Fruit fly (Drosophila melanogaster): ENCODE results near the gene Atet.

Atet gene

dm6 chr2L:4359156-4359555, 25.4 kb downstream of the Atet start:
- TF ChIP-seq insv (optimal IDR thresholded peaks at IDR 0.05) (no peak), h (optimal IDR thresholded peaks at IDR 0.05) (no peak), Myc (optimal IDR thresholded peaks at IDR 0.05) (no peak), ttk (optimal IDR thresholded peaks at IDR 0.05) (no peak), Sin3A (optimal IDR thresholded peaks at IDR 0.05) (no peak), psq (optimal IDR thresholded peaks at IDR 0.05) (no peak)

- TF ChIP-seq Sin3A (optimal IDR thresholded peaks at IDR 0.05) (no peak), h (optimal IDR thresholded peaks at IDR 0.05) (no peak), psq (optimal IDR thresholded peaks at IDR 0.05) (no peak), ttk (optimal IDR thresholded peaks at IDR 0.05) (no peak), insv (optimal IDR thresholded peaks at IDR 0.05) (no peak), Myc (optimal IDR thresholded peaks at IDR 0.05) (no peak)
These were observed 27.2 kb downstream of the Atet start for dm6 chr2L:4360882-4361281.

DNA sequence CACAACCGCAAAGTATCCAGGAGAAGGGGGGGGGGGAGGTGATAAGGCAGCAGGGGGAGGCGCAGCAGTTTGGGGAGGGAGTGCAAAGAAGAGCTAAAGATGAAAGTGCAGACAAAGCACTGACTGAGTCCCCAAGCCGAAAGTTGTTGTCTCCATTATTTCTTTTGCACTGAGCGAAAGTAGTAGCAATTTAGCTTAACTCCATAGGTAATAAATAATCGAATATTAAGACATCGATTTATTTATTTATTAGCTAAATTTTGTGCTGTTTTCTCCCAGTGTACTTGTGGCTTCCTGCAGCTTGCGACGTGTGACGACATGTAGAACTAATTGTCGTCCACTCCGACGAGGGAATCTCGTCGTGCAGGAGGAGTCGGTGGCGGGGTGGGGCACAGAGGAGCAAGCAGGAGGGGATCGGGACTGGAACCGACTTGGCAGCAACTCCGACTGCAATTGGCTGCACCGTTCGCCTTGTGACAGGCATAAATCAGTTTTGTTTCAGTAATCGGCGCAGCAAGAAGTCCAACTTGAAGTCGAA, 27.8 kb downstream of the Atet start, which contains the start of gene Traf4:
Gene Traf4, plus strand, starts transcription at position 488 of the 538 bp plus-strand sequence.
- TF ChIP-seq insv (optimal IDR thresholded peaks at IDR 0.05), result no peak
- no peak for TF ChIP-seq h (optimal IDR thresholded peaks at IDR 0.05)
- TF ChIP-seq Myc (optimal IDR thresholded peaks at IDR 0.05), result no peak
- TF ChIP-seq Sin3A (optimal IDR thresholded peaks at IDR 0.05), result no peak
- TF ChIP-seq ttk (optimal IDR thresholded peaks at IDR 0.05), result no peak
- no peak for TF ChIP-seq psq (optimal IDR thresholded peaks at IDR 0.05)

DNA sequence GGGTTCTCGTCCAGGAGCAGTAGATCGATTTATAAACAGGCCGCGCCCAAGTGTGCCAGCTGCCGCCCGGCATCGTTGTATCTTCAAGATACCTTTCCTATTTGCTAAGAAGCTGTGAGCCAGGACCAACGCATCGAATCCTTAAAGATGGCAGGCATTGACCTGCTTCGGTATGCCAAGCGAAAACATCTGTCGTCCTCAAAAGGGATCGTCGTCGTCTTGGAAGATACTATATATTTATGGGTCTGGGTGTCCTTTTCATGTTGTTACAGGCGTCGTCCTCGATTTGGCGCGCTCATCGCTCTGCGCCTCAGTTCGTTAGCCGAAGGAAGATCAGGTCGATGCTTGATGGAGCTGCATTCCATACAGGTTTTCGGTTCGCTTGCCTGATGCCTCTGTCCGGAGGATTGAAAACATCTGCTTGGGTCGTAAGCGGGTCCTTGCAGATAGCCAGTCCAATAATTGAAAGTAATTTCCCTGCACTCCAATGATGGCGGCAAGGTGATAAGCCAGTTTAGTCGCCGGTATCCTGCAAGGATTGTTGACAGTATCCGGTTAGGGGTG, 30.1 kb downstream of the Atet start:
- TF ChIP-seq insv (optimal IDR thresholded peaks at IDR 0.05), result no peak
- TF ChIP-seq Myc (optimal IDR thresholded peaks at IDR 0.05), result no peak
- TF ChIP-seq psq (optimal IDR thresholded peaks at IDR 0.05), result no peak
- TF ChIP-seq h (optimal IDR thresholded peaks at IDR 0.05), result no peak
- no peak for TF ChIP-seq Sin3A (optimal IDR thresholded peaks at IDR 0.05)
- no peak for TF ChIP-seq ttk (optimal IDR thresholded peaks at IDR 0.05)

dm6 chr2L:4364914-4365313, 31.2 kb downstream of the Atet start:
- TF ChIP-seq Myc (optimal IDR thresholded peaks at IDR 0.05), result no peak
- TF ChIP-seq ttk (optimal IDR thresholded peaks at IDR 0.05), result no peak
- no peak for TF ChIP-seq Sin3A (optimal IDR thresholded peaks at IDR 0.05)
- TF ChIP-seq psq (optimal IDR thresholded peaks at IDR 0.05), result no peak
- TF ChIP-seq insv (optimal IDR thresholded peaks at IDR 0.05), result no peak
- no peak for TF ChIP-seq h (optimal IDR thresholded peaks at IDR 0.05)

DNA sequence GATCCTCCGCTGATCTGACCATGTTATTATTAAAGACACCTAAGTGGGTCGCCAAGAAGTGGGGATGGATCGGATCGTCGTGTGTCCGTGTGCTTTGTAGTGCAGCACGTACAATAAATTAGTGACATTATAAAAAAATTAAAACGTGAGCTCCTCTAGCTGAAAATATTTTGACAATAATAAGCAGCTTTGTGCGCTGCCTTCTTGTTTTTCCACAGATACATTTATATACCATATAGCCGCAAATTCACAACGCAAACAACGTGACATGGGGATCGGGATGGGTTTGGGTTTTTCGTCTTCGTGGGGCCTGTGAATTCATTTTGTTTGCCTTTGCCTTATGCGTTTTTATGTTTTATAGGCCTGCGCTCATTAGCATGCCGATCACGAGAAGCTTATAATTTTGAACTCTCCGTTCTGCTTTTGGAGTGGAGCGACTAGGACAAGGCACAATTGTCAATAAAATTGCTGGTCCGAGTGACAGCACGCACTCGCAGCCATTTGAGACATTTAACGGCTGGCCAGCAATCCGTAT, 32.1 kb downstream of the Atet start:
- TF ChIP-seq insv (optimal IDR thresholded peaks at IDR 0.05) (no peak), h (optimal IDR thresholded peaks at IDR 0.05) (no peak), Myc (optimal IDR thresholded peaks at IDR 0.05) (no peak), psq (optimal IDR thresholded peaks at IDR 0.05) (no peak), Sin3A (optimal IDR thresholded peaks at IDR 0.05) (no peak), ttk (optimal IDR thresholded peaks at IDR 0.05) (no peak)

DNA sequence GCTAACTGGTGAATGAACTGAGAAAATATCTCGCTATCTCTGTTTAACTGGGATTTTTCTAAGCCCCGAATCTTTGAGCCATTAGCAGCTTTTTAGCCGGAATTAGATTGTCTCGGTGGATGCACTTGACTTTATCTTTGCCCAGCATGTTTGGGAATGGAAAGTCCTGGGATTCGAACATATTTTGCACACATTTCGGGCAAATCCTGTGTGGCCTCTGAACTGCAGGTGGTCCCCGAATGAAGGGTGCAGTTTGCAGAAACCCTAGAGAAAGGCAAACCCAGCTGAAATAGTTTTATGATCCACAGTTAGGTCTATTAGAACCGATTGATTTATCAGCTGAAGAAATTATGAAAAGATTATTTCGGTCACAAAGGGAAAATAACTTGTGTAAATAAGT, 32.9 kb downstream of the Atet start:
- TF ChIP-seq ttk (optimal IDR thresholded peaks at IDR 0.05), result no peak
- no peak for TF ChIP-seq insv (optimal IDR thresholded peaks at IDR 0.05)
- no peak for TF ChIP-seq h (optimal IDR thresholded peaks at IDR 0.05)
- TF ChIP-seq psq (optimal IDR thresholded peaks at IDR 0.05), result no peak
- no peak for TF ChIP-seq Sin3A (optimal IDR thresholded peaks at IDR 0.05)
- no peak for TF ChIP-seq Myc (optimal IDR thresholded peaks at IDR 0.05)

DNA sequence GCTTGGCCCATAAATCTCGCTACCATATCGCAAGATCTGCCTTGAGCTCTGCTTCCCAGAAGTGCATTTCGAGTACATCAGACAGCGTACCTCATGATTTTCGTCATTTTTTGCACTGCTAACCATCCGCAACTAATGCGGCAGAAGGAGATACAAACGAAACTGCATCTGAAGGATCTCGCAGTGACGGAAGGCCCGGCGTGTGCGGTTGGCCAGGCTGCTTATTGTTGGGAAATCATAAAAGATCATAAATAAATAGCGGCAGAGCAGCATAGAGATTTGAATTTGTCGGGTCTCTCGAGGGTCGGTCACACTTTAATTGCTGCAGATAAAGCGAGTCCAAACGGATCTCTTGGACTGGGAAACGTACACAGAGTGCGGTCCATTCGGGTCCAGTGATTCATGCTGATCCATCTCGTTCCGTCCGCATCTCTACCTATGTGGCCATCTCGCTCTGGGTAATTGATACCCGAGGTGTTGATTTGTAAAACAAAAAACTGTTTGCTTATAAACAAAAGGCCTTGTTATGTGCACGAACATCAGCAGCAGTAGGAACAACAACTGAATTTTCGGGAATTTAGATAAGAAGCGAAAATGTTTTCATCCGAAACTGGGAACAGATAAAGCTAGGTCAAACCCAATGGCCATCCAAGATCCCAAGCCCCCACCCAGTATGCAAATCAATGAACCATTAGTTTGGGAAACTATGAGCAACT, 35.0 kb downstream of the Atet start:
- TF ChIP-seq Myc (optimal IDR thresholded peaks at IDR 0.05) (no peak), h (optimal IDR thresholded peaks at IDR 0.05) (no peak), insv (optimal IDR thresholded peaks at IDR 0.05) (no peak), Sin3A (optimal IDR thresholded peaks at IDR 0.05) (no peak), psq (optimal IDR thresholded peaks at IDR 0.05) (no peak), ttk (optimal IDR thresholded peaks at IDR 0.05) (no peak)

dm6 chr2L:4370007-4370521, 36.4 kb downstream of the Atet start:
- TF ChIP-seq ttk (optimal IDR thresholded peaks at IDR 0.05) (no peak), Sin3A (optimal IDR thresholded peaks at IDR 0.05) (no peak), h (optimal IDR thresholded peaks at IDR 0.05) (no peak), insv (optimal IDR thresholded peaks at IDR 0.05) (no peak), psq (optimal IDR thresholded peaks at IDR 0.05) (no peak), Myc (optimal IDR thresholded peaks at IDR 0.05) (no peak)

DNA sequence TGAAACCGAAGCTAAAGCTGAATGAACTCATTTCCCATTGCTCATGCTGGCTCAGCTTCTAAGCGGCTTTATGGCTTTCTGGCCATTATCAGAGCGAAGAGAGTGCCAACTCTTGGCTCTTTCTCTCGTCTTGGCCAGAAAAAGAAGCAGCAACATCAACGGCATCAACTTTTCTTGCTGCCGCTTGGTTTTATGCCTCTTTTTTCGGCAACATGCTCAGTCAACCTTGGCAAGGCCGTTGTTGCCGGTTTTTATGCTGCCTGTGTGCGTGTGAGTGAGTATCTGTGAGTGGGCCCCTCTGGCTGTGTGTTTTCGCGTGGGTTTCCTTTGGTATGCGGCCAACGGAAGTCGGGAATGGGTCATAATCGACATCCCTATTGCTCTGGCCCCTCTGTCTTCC, 36.9 kb downstream of the Atet start:
- TF ChIP-seq Sin3A (optimal IDR thresholded peaks at IDR 0.05) (no peak), Myc (optimal IDR thresholded peaks at IDR 0.05) (no peak), ttk (optimal IDR thresholded peaks at IDR 0.05) (no peak), psq (optimal IDR thresholded peaks at IDR 0.05) (no peak), insv (optimal IDR thresholded peaks at IDR 0.05) (no peak), h (optimal IDR thresholded peaks at IDR 0.05) (no peak)

DNA sequence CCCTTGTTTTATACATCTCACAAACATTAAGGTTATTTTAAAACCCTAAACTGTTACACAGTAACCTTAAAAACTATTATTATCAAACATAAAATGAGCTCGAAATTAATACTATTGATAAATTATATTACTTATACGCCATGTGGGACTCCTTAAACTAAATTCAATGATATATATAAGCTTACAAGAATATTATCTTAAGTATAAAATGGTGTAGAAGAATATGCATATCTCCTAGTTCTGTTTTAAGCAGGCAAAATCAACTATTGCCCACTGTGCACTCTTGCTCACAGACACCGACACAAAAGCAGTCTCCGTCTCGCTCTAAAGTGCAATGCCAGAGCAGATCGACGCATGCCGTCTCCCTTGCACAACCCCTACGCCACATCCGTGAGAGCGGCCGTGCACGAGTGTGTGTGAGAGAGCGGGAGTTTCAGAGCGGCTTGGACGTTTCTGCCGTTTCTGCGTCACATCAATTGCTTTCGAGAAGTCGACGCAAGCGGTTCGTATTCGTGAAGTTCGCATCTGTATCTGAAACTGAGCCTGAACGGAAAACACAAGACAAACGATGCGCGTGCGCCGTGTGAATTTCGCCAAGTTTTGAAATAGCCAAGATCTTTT, 37.9 kb downstream of the Atet start:
- TF ChIP-seq Myc (optimal IDR thresholded peaks at IDR 0.05) (no peak), Sin3A (optimal IDR thresholded peaks at IDR 0.05) (no peak), h (optimal IDR thresholded peaks at IDR 0.05) (no peak), ttk (optimal IDR thresholded peaks at IDR 0.05) (no peak), insv (optimal IDR thresholded peaks at IDR 0.05) (no peak), psq (optimal IDR thresholded peaks at IDR 0.05) (no peak)
